Fruit fly (Drosophila melanogaster): ENCODE data around the gene CG5665.

- TF ChIP-seq pan (optimal IDR thresholded peaks at IDR 0.05) = no peak
- TF ChIP-seq Myc (optimal IDR thresholded peaks at IDR 0.05) = no peak
- TF ChIP-seq sv (GFP tag; optimal IDR thresholded peaks at IDR 0.05) = peak; percentile 8
Measured at dm6 chr3L:20395257-20395909, 37.1 kb downstream of the CG5665 start.
